Fruit fly (Drosophila melanogaster): ENCODE measurements around the gene Top2.

- TF ChIP-seq CG8319 (GFP tag; optimal IDR thresholded peaks at IDR 0.05) (no peak), CG11762 (GFP tag; optimal IDR thresholded peaks at IDR 0.05; ENCODE audit: insufficient read depth) (no peak), Hr39 (GFP tag; optimal IDR thresholded peaks at IDR 0.05) (no peak), CG8632 (GFP tag; optimal IDR thresholded peaks at IDR 0.05) (no peak), svp (GFP tag) (no peak), CG7368 (GFP tag; optimal IDR thresholded peaks at IDR 0.05) (no peak), Eip75B (GFP tag; optimal IDR thresholded peaks at IDR 0.05) (no peak)
These were observed 46.9 kb downstream of the Top2 start for dm6 chr2L:19406419-19406818.

Measured in whole organism, prepupa.